In the genomic region with DNA sequence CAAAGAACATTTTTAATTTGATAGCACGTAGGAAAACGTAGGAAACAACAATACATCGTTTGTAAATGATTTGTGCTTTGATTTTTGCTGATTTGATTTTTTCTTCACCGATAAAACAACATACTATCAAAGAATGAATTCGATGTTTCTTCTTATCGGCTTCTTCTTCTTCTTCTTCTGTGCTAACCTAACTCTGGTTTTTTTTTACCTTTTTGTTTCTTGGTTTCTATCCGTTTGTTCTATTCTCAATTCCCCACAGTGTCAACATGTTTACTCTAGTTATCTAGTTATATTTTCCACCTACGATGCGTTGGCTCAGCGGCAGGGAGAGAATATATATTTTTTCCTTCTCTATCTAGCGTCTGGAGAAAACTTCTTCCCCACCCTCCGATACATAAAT, we compare ENCODE assay signal across 1 worm cellular context.
TF ChIP-seq lines count a peak whose summit lies in the region.

No protein-coding gene starts in this region.

TF ChIP-seq in whole organism, L4 larva, 104 proteins besides CTCF, POLR2A, EP300 and RAD21 (continued from another document):
- TF ChIP-seq lin-39 (tag; optimal IDR thresholded peaks at IDR 0.05; lab: Kevin White, UChicago) = no peak
- TF ChIP-seq ces-1 (GFP tag; optimal IDR thresholded peaks at IDR 0.05; lab: Kevin White, UChicago) = no peak
- TF ChIP-seq nhr-28 (tag; optimal IDR thresholded peaks at IDR 0.05; lab: Kevin White, UChicago) = peak; percentile 47
- no peak for TF ChIP-seq ceh-28 (tag; optimal IDR thresholded peaks at IDR 0.05; lab: Kevin White, UChicago)
- no peak for TF ChIP-seq mdl-1 (tag; optimal IDR thresholded peaks at IDR 0.05; lab: Kevin White, UChicago)
